Fruit fly (Drosophila melanogaster) Kc167 (cell line): Measurements from ENCODE around the gene PIG-L.

Source experiments
- Myc ChIP-seq: fragments of >200 bp; optimal IDR thresholded peaks from 2 replicates; lab custom pipeline; 2017; ENCODE audit warnings: missing external identifiers
- Sin3A ChIP-seq: fragments of >200 bp; optimal IDR thresholded peaks from 2 replicates; lab custom pipeline; 2018; ENCODE audit warnings: missing external identifiers
- h ChIP-seq: fragments of >200 bp; optimal IDR thresholded peaks from 3 replicates; lab custom pipeline; 2018; ENCODE audit warnings: missing external identifiers
- psq ChIP-seq: fragments of >200 bp; optimal IDR thresholded peaks from 2 replicates; lab custom pipeline; 2017; ENCODE audit warnings: missing external identifiers
- ttk ChIP-seq: sonication (Bioruptor generic); optimal IDR thresholded peaks from 2 replicates; lab custom pipeline; 2017; ENCODE audit warnings: missing external identifiers

- TF ChIP-seq h (no peak), Sin3A (lab: Kevin White, UChicago) (no peak), ttk (lab: Kevin White, UChicago) (no peak), Myc (no peak), psq (no peak)
Measured at dm6 chr3R:19968695-19969094, 52.4 kb downstream of the PIG-L start.
